Worm (Caenorhabditis elegans) whole organism, late embryonic: ENCODE data around the gene srd-32.

Experiments used
- ama-1 ChIP-seq: fragments of 150-350 bp; optimal IDR thresholded peaks from 2 replicates; lab custom pipeline; 2014
- dmd-4 ChIP-seq: sonication (generic microtip); optimal IDR thresholded peaks from 2 replicates; lab custom pipeline; 2016; ENCODE audit warnings: borderline replicate concordance, missing genetic modification characterization, missing compliant biosample characterization
- pqm-1 ChIP-seq: sonication (generic microtip); optimal IDR thresholded peaks from 2 replicates; lab custom pipeline; 2016; ENCODE audit warnings: missing genetic modification characterization, missing compliant biosample characterization

ce11 chrV:4894971-4895370, 29.5 kb downstream of the srd-32 start, which contains the start of gene ugt-11:
- no peak for TF ChIP-seq pqm-1 (tag; lab: Kevin White, UChicago)
- no peak for TF ChIP-seq dmd-4
- TF ChIP-seq ama-1 (lab: Kevin White, UChicago) = no peak
